Worm (Caenorhabditis elegans): ENCODE measurements around the gene T24H10.1.
A peak's percentile ranks its signal among the peaks of the same experiment; 100 is the strongest.

The T24H10.1 gene

DNA sequence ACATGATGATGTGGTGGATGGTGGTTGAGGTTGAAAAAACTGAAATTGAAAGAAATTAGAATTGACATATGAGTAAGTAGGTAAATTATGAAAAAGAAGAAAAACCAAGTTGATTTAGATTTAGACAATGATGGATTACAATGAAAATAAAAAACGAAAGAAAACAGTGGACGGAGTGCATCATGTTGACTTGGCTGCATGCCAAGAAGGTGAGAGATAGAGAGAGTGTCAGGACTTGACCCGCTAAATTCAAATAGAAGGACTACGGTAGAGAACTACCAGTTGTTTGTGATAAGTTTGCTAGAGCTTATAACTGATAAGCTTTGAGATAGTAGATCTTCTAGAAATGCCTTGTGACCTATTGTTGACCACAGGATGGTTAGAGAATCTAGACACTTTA lies 38.1 kb upstream of the T24H10.1 start, which contains the start of gene T24B8.3:
TSS of gene T24B8.3 (minus strand) at position 39 of the 400 bp plus-strand sequence.
- TF ChIP-seq nhr-47 (tag; optimal IDR thresholded peaks at IDR 0.05) = no peak
- no peak for TF ChIP-seq pax-3 (tag; optimal IDR thresholded peaks at IDR 0.05)
- TF ChIP-seq ces-1 (GFP tag; optimal IDR thresholded peaks at IDR 0.05) = no peak
- TF ChIP-seq nhr-20 (tag; optimal IDR thresholded peaks at IDR 0.05) = peak; percentile 48
- TF ChIP-seq lin-35 (GFP tag; optimal IDR thresholded peaks at IDR 0.05) = peak; percentile 12 to 58
- TF ChIP-seq C16A3.4 (tag; optimal IDR thresholded peaks at IDR 0.05) = peak; percentile 40
- TF ChIP-seq lin-14 (GFP tag; optimal IDR thresholded peaks at IDR 0.05) = peak; percentile 19
- peak; percentile 29 for TF ChIP-seq lin-13 (GFP tag; optimal IDR thresholded peaks at IDR 0.05)
- TF ChIP-seq irx-1 (tag; optimal IDR thresholded peaks at IDR 0.05) = no peak
- TF ChIP-seq blmp-1 (tag; optimal IDR thresholded peaks at IDR 0.05) = peak; percentile 49
- no peak for TF ChIP-seq aha-1 (tag; optimal IDR thresholded peaks at IDR 0.05)
- peak; percentile 43; the same call in 1 of the 2 replicates for TF ChIP-seq nhr-19 (GFP tag; conservative IDR thresholded peaks at IDR 0.05)
- TF ChIP-seq nhr-90 (tag; optimal IDR thresholded peaks at IDR 0.05; ENCODE audit: poor library complexity) = peak; percentile 16
- no peak for TF ChIP-seq F16B12.6 (tag; optimal IDR thresholded peaks at IDR 0.05)
- TF ChIP-seq efl-1 (optimal IDR thresholded peaks at IDR 0.05) = peak in 1 of 2 experiments; percentile 33
- peak; percentile 43 to 95 for TF ChIP-seq efl-1 (GFP tag; optimal IDR thresholded peaks at IDR 0.05 in 1 of 2)
- peak; percentile 48 for TF ChIP-seq nhr-71 (tag; optimal IDR thresholded peaks at IDR 0.05)
- TF ChIP-seq nhr-85 (tag) = peak; percentile 83
- no peak for TF ChIP-seq alr-1 (tag; optimal IDR thresholded peaks at IDR 0.05; ENCODE audit: borderline replicate concordance)
- peak; percentile 45 for TF ChIP-seq unc-130 (tag; optimal IDR thresholded peaks at IDR 0.05)
- TF ChIP-seq dpl-1 (GFP tag; optimal IDR thresholded peaks at IDR 0.05) = peak in 2 of 3 experiments; percentile 40 to 45
- TF ChIP-seq lsy-2 (tag; optimal IDR thresholded peaks at IDR 0.05) = peak; percentile 42 to 77
- peak in 1 of 6 experiments; percentile 40 for TF ChIP-seq elt-3 (tag; optimal IDR thresholded peaks at IDR 0.05)
- TF ChIP-seq elt-2 (tag; optimal IDR thresholded peaks at IDR 0.05) = peak; percentile 25
- peak; percentile 54 for TF ChIP-seq mep-1 (tag; optimal IDR thresholded peaks at IDR 0.05)
- no peak for TF ChIP-seq isw-1 (GFP tag; IDR thresholded peaks at IDR 0.05)
- no peak for TF ChIP-seq C34B4.2 (tag; optimal IDR thresholded peaks at IDR 0.05)
- peak; percentile 10 for TF ChIP-seq lir-3 (tag; optimal IDR thresholded peaks at IDR 0.05; ENCODE audit: poor library complexity)
- no peak for TF ChIP-seq nhr-11 (tag; optimal IDR thresholded peaks at IDR 0.05)
- TF ChIP-seq rnt-1 (tag; optimal IDR thresholded peaks at IDR 0.05) = peak; percentile 3

DNA sequence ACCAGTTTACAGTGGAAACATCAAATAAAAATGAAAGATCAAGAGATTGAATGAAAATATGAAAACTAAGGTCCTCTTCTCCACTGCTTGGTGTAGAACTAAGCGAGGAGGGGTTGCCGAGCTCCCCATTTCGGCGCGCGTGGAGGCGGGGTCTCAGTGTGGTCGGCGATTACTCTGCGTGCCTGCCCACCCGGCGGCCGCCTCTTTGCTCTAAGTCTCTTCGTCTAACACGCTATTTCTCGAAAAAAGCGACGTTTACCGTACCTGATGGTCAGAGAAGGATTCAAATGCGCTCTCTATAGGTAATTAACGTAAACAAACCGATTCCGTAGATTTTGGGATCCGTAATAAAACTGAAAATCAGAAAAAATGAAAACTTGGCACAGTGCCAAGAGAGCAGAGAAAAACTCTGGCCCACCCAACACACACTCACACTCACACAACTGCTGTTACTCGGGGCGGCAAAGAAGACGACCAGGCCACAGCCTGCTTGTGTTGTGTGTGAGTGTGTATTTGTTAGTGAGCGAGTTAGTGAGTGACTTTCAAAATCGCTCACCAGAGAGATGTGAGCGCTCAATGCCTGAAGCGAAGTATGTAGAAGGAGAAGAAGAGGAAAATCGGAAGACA lies 37.5 kb upstream of the T24H10.1 start:
- TF ChIP-seq nhr-71 (tag; optimal IDR thresholded peaks at IDR 0.05) = peak; percentile 89
- TF ChIP-seq nhr-90 (tag; optimal IDR thresholded peaks at IDR 0.05; ENCODE audit: poor library complexity) = peak; percentile 26
- peak; percentile 51 for TF ChIP-seq aha-1 (tag; optimal IDR thresholded peaks at IDR 0.05)
- no peak for TF ChIP-seq pqm-1 (tag; optimal IDR thresholded peaks at IDR 0.05)
- TF ChIP-seq alr-1 (tag; optimal IDR thresholded peaks at IDR 0.05; ENCODE audit: borderline replicate concordance) = no peak
- TF ChIP-seq ceh-8 (GFP tag; optimal IDR thresholded peaks at IDR 0.05) = peak; percentile 19
- TF ChIP-seq ztf-11 (tag; optimal IDR thresholded peaks at IDR 0.05) = no peak
- no peak for TF ChIP-seq pag-3 (tag; optimal IDR thresholded peaks at IDR 0.05; ENCODE audit: borderline replicate concordance, insufficient read depth)
- peak; percentile 47 for TF ChIP-seq nhr-19 (GFP tag; conservative IDR thresholded peaks at IDR 0.05)
- peak; percentile 45 for TF ChIP-seq nhr-85 (tag)
- TF ChIP-seq lir-3 (tag; optimal IDR thresholded peaks at IDR 0.05; ENCODE audit: poor library complexity) = no peak
- TF ChIP-seq fos-1 (tag; optimal IDR thresholded peaks at IDR 0.05) = peak; percentile 66
- TF ChIP-seq efl-3 (GFP tag; optimal IDR thresholded peaks at IDR 0.05) = no peak
- TF ChIP-seq fkh-4 (tag; optimal IDR thresholded peaks at IDR 0.05; ENCODE audit: borderline replicate concordance) = no peak
- no peak for TF ChIP-seq snpc-4 (tag; optimal IDR thresholded peaks at IDR 0.05)
- TF ChIP-seq blmp-1 (tag; optimal IDR thresholded peaks at IDR 0.05) = no peak
- TF ChIP-seq nhr-11 (tag; optimal IDR thresholded peaks at IDR 0.05) = no peak
- peak; percentile 84 for TF ChIP-seq snu-23 (GFP tag; optimal IDR thresholded peaks at IDR 0.05)
- TF ChIP-seq mab-9 (GFP tag; IDR thresholded peaks at IDR 0.05) = 0 out of 2 replicates have a peak, but pooled peaks have one; percentile 12
- peak; percentile 47 for TF ChIP-seq isw-1 (GFP tag; IDR thresholded peaks at IDR 0.05)
- no peak for TF ChIP-seq ces-1 (GFP tag; optimal IDR thresholded peaks at IDR 0.05)
- peak; percentile 14 for TF ChIP-seq aly-2 (tag; optimal IDR thresholded peaks at IDR 0.05)
- TF ChIP-seq unc-130 (tag; optimal IDR thresholded peaks at IDR 0.05) = peak; percentile 26
- peak; percentile 74 for TF ChIP-seq fkh-8 (tag; optimal IDR thresholded peaks at IDR 0.05)
- TF ChIP-seq vab-15 (tag; optimal IDR thresholded peaks at IDR 0.05) = no peak
- TF ChIP-seq nhr-237 (tag; optimal IDR thresholded peaks at IDR 0.05) = peak; percentile 63
- TF ChIP-seq sup-37 (GFP tag; optimal IDR thresholded peaks at IDR 0.05) = peak; percentile 45
- TF ChIP-seq C34B4.2 (tag; optimal IDR thresholded peaks at IDR 0.05) = no peak
- TF ChIP-seq nhr-20 (tag; optimal IDR thresholded peaks at IDR 0.05) = peak; percentile 72
- TF ChIP-seq irx-1 (tag; optimal IDR thresholded peaks at IDR 0.05) = peak; percentile 31
- TF ChIP-seq skn-1 (tag; optimal IDR thresholded peaks at IDR 0.05) = peak; percentile 73
- no peak for TF ChIP-seq ets-5 (GFP tag; IDR thresholded peaks at IDR 0.05)

All from whole organism, L1 larva.